Worm (Caenorhabditis elegans): Measurements from ENCODE around the gene ZK185.1.

ce11 chrIV:4579472-4579871, 31.1 kb downstream of the ZK185.1 start:
- no peak for TF ChIP-seq flt-1 (GFP tag; IDR thresholded peaks at IDR 0.05)
- no peak for TF ChIP-seq ama-1 (optimal IDR thresholded peaks at IDR 0.05)
- TF ChIP-seq sea-1 (GFP tag; conservative IDR thresholded peaks at IDR 0.05), result no peak
- TF ChIP-seq scrt-1 (GFP tag; IDR thresholded peaks at IDR 0.05), result no peak
- TF ChIP-seq ets-7 (tag; optimal IDR thresholded peaks at IDR 0.05), result no peak
- no peak for TF ChIP-seq tbx-11 (GFP tag; IDR thresholded peaks at IDR 0.05)
- no peak for TF ChIP-seq ceh-36 (tag; optimal IDR thresholded peaks at IDR 0.05)
- no peak for TF ChIP-seq aly-1 (tag; optimal IDR thresholded peaks at IDR 0.05)
- no peak for TF ChIP-seq pes-1 (GFP tag; IDR thresholded peaks at IDR 0.05)
- TF ChIP-seq B0310.2 (tag; optimal IDR thresholded peaks at IDR 0.05), result no peak
